Worm (Caenorhabditis elegans): ENCODE measurements around the gene Y57G11A.2.

DNA sequence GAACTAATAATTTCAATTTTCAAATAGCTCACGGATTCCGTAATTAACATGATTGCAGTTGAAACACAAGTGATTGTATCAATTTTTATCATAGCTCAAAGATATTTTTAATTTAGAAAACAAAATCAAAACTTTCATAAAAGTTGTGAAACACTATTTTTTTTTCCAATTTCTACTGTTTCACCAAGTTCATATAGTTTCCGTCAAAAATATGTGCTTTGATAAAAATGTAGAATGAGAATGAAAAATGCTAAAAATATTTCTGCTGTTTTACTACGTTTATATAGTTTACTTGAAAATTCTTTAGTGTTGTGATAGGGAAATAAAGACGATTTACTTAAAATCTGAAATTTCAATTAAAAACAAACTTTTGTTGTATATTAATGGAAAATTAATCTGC, 23.8 kb downstream of the Y57G11A.2 start:
- no peak for TF ChIP-seq ama-1 (optimal IDR thresholded peaks at IDR 0.05)
- TF ChIP-seq pes-1 (GFP tag; IDR thresholded peaks at IDR 0.05), result no peak
- no peak for TF ChIP-seq ets-7 (tag; optimal IDR thresholded peaks at IDR 0.05)
- TF ChIP-seq sea-1 (GFP tag; conservative IDR thresholded peaks at IDR 0.05), result no peak
- no peak for TF ChIP-seq scrt-1 (GFP tag; IDR thresholded peaks at IDR 0.05)
- TF ChIP-seq B0310.2 (tag; optimal IDR thresholded peaks at IDR 0.05), result no peak
- no peak for TF ChIP-seq flt-1 (GFP tag; IDR thresholded peaks at IDR 0.05)
- no peak for TF ChIP-seq hnd-1 (tag; optimal IDR thresholded peaks at IDR 0.05)
- no peak for TF ChIP-seq aly-1 (tag; optimal IDR thresholded peaks at IDR 0.05)
- no peak for TF ChIP-seq F13C5.2 (tag; optimal IDR thresholded peaks at IDR 0.05)
- TF ChIP-seq ceh-36 (tag; optimal IDR thresholded peaks at IDR 0.05), result no peak

All from whole organism, early embryonic.